Worm (Caenorhabditis elegans) whole organism, L2 larva: Measurements from ENCODE around the gene his-59.

Experiments used
- F13H6.1 ChIP-seq: sonication (generic microtip); optimal IDR thresholded peaks from 2 replicates; lab custom pipeline; 2016; ENCODE audit warnings: missing genetic modification characterization, missing compliant biosample characterization
- R02D3.7 ChIP-seq: fragments of 150-350 bp; optimal IDR thresholded peaks from 2 replicates; lab custom pipeline; 2014; ENCODE audit warnings: missing biosample characterization, missing genetic modification characterization
- alr-1 ChIP-seq: fragments of 150-350 bp; optimal IDR thresholded peaks from 2 replicates; lab custom pipeline; 2014; ENCODE audit warnings: missing biosample characterization, missing genetic modification characterization
- aly-2 ChIP-seq: fragments of 150-350 bp; optimal IDR thresholded peaks from 2 replicates; lab custom pipeline; 2014; ENCODE audit warnings: missing biosample characterization, missing genetic modification characterization
- ama-1 ChIP-seq: fragments of 150-350 bp; optimal IDR thresholded peaks from 2 replicates; lab custom pipeline; 2018; ENCODE audit warnings: inconsistent platforms
- blmp-1 ChIP-seq: sonication (generic microtip); optimal IDR thresholded peaks from 2 replicates; lab custom pipeline; 2017; ENCODE audit warnings: missing genetic modification characterization, mild to moderate bottlenecking, missing compliant biosample characterization, antibody characterized with exemption, moderate library complexity; ENCODE audit not compliant: insufficient read depth
- ceh-16 ChIP-seq: fragments of 150-350 bp; optimal IDR thresholded peaks from 2 replicates; lab custom pipeline; 2014; ENCODE audit warnings: missing biosample characterization, missing genetic modification characterization
- crh-2 ChIP-seq: sonication (generic microtip); optimal IDR thresholded peaks from 2 replicates; lab custom pipeline; 2017; ENCODE audit warnings: missing biosample characterization, missing genetic modification characterization
- dmd-4 ChIP-seq: sonication (generic microtip); optimal IDR thresholded peaks from 2 replicates; lab custom pipeline; 2017; ENCODE audit warnings: missing biosample characterization, missing genetic modification characterization
- egl-27 ChIP-seq: sonication (generic microtip); optimal IDR thresholded peaks from 3 replicates; lab custom pipeline; 2017; ENCODE audit warnings: missing biosample characterization, missing genetic modification reagents, missing genetic modification characterization
- elt-1 ChIP-seq: fragments of 150-350 bp; optimal IDR thresholded peaks from 2 replicates; lab custom pipeline; 2014; ENCODE audit warnings: missing biosample characterization, missing genetic modification characterization
- fos-1 ChIP-seq: fragments of 150-350 bp; optimal IDR thresholded peaks from 2 replicates; lab custom pipeline; 2014; ENCODE audit warnings: missing biosample characterization, missing genetic modification characterization
- gmeb-1 ChIP-seq: fragments of 150-350 bp; optimal IDR thresholded peaks from 2 replicates; lab custom pipeline; 2014; ENCODE audit warnings: missing biosample characterization, missing genetic modification characterization
- lin-11 ChIP-seq: fragments of 150-350 bp; sonication (generic microtip); optimal IDR thresholded peaks from 2 replicates; lab custom pipeline; 2014; ENCODE audit warnings: missing biosample characterization, missing genetic modification characterization, inconsistent platforms, mixed read lengths
- lin-13 ChIP-seq: fragments of 150-350 bp; optimal IDR thresholded peaks from 2 replicates; lab custom pipeline; 2014; ENCODE audit warnings: missing biosample characterization, missing genetic modification reagents, missing genetic modification characterization
- lin-39 ChIP-seq: fragments of 150-350 bp; optimal IDR thresholded peaks from 2 replicates; lab custom pipeline; 2014; ENCODE audit warnings: missing biosample characterization, missing genetic modification reagents, missing genetic modification characterization
- mab-5 ChIP-seq: fragments of 150-350 bp; optimal IDR thresholded peaks from 2 replicates; lab custom pipeline; 2014; ENCODE audit warnings: missing biosample characterization, missing genetic modification characterization
- nhr-10 ChIP-seq: sonication (generic microtip); optimal IDR thresholded peaks from 2 replicates; lab custom pipeline; 2017; ENCODE audit warnings: missing biosample characterization, missing genetic modification characterization
- nhr-11 ChIP-seq: fragments of 150-350 bp; optimal IDR thresholded peaks from 2 replicates; lab custom pipeline; 2014; ENCODE audit warnings: missing biosample characterization, missing genetic modification characterization
- nhr-12 ChIP-seq: fragments of 150-350 bp; optimal IDR thresholded peaks from 2 replicates; lab custom pipeline; 2014; ENCODE audit warnings: missing biosample characterization, missing genetic modification characterization
- nhr-21 ChIP-seq: fragments of 150-350 bp; optimal IDR thresholded peaks from 2 replicates; lab custom pipeline; 2014; ENCODE audit warnings: missing biosample characterization, missing genetic modification characterization
- nhr-23 ChIP-seq: fragments of 150-350 bp; optimal IDR thresholded peaks from 2 replicates; lab custom pipeline; 2014; ENCODE audit warnings: missing biosample characterization, missing genetic modification reagents, missing genetic modification characterization
- nhr-25 ChIP-seq: fragments of 150-350 bp; sonication (generic microtip); optimal IDR thresholded peaks from 3 replicates; lab custom pipeline; 2014; ENCODE audit warnings: missing biosample characterization, missing genetic modification characterization
- nhr-6 ChIP-seq: fragments of 150-350 bp; optimal IDR thresholded peaks from 2 replicates; lab custom pipeline; 2014; ENCODE audit warnings: missing biosample characterization, missing genetic modification characterization
- peb-1 ChIP-seq: fragments of 150-350 bp; optimal IDR thresholded peaks from 2 replicates; lab custom pipeline; 2014; ENCODE audit warnings: missing biosample characterization, missing genetic modification characterization
- skn-1 ChIP-seq: sonication (generic microtip); optimal IDR thresholded peaks from 2 replicates; lab custom pipeline; 2017; ENCODE audit warnings: missing biosample characterization, missing genetic modification characterization
- sma-9 ChIP-seq, 2 experiments: fragments of 150-350 bp in 1 of 2; sonication (generic microtip) in 1 of 2; optimal IDR thresholded peaks; 2 replicates each; lab custom pipeline; 2014 to 2016; ENCODE audit warnings: missing genetic modification characterization in 2 of 2, mild to moderate bottlenecking in 1 of 2, missing biosample characterization in 1 of 2, missing compliant biosample characterization in 1 of 2, missing genetic modification reagents in 1 of 2, moderate library complexity in 1 of 2
- snpc-4 ChIP-seq: fragments of 150-350 bp; optimal IDR thresholded peaks from 2 replicates; lab custom pipeline; 2014; ENCODE audit warnings: missing biosample characterization, missing genetic modification characterization
- unc-39 ChIP-seq: fragments of 150-350 bp; optimal IDR thresholded peaks from 2 replicates; lab custom pipeline; 2014; ENCODE audit warnings: missing biosample characterization, missing genetic modification characterization
- zag-1 ChIP-seq: fragments of 150-350 bp; optimal IDR thresholded peaks from 2 replicates; lab custom pipeline; 2014; ENCODE audit warnings: missing biosample characterization, missing genetic modification characterization
- ztf-1 ChIP-seq: fragments of 200-800 bp; sonication (Bioruptor generic); conservative IDR thresholded peaks from 2 replicates; pipeline ENCODE4 v1.3.6; 2022; ENCODE audit warnings: missing genetic modification characterization, missing compliant biosample characterization
- ztf-11 ChIP-seq: sonication (generic microtip); optimal IDR thresholded peaks from 2 replicates; lab custom pipeline; 2017; ENCODE audit warnings: missing biosample characterization, missing genetic modification characterization
- ztf-4 ChIP-seq: fragments of 150-350 bp; optimal IDR thresholded peaks from 2 replicates; lab custom pipeline; 2014; ENCODE audit warnings: missing biosample characterization, missing genetic modification characterization

Gene his-59

ce11 chrIV:7488457-7488783 is 371 bp downstream of the his-59 start:
- TF ChIP-seq egl-27 (tag; lab: Kevin White, UChicago) (no peak), alr-1 (tag; lab: Kevin White, UChicago) (no peak), dmd-4 (tag; lab: Kevin White, UChicago) (no peak), skn-1 (tag; lab: Kevin White, UChicago) (no peak), crh-2 (tag; lab: Kevin White, UChicago) (no peak), ztf-11 (tag; lab: Kevin White, UChicago) (no peak), snpc-4 (tag; lab: Kevin White, UChicago) (no peak), lin-39 (tag; lab: Kevin White, UChicago) (no peak), nhr-25 (tag; lab: Kevin White, UChicago) (no peak), ceh-16 (tag; lab: Kevin White, UChicago) (no peak), lin-13 (no peak), nhr-21 (tag; lab: Kevin White, UChicago) (no peak), ztf-1 (GFP tag; lab: Robert Waterston, UW) (no peak), nhr-12 (tag; lab: Kevin White, UChicago) (no peak), elt-1 (no peak), gmeb-1 (tag; lab: Kevin White, UChicago) (no peak), blmp-1 (tag; lab: Kevin White, UChicago) (no peak), nhr-23 (tag; lab: Kevin White, UChicago) (no peak)

ce11 chrIV:7491464-7491863 is 3.4 kb downstream of the his-59 start, which contains the start of gene F55G1.1:
F55G1.1 (plus strand) TSS chrIV:7491764.
- no peak for TF ChIP-seq fos-1 (tag; lab: Kevin White, UChicago)

ce11 chrIV:7497205-7497604 is 9.2 kb downstream of the his-59 start:
- TF ChIP-seq fos-1 (tag; lab: Kevin White, UChicago) (peak; percentile 39), sma-9 (GFP tag; optimal IDR thresholded peaks at IDR 0.05; lab: Kevin White, UChicago) (peak; percentile 43), sma-9 (tag; optimal IDR thresholded peaks at IDR 0.05; lab: Kevin White, UChicago) (no peak), snpc-4 (tag; lab: Kevin White, UChicago) (no peak)

ce11 chrIV:7497750-7498149 is 9.7 kb downstream of the his-59 start, which contains the start of gene egas-4:
egas-4 (minus strand) TSS chrIV:7497850.
- TF ChIP-seq lin-11 (tag; lab: Kevin White, UChicago) (no peak), R02D3.7 (tag; lab: Kevin White, UChicago) (no peak), fos-1 (tag; lab: Kevin White, UChicago) (no peak), unc-39 (tag; lab: Kevin White, UChicago) (no peak), ceh-16 (tag; lab: Kevin White, UChicago) (no peak), peb-1 (tag; lab: Kevin White, UChicago) (no peak), mab-5 (tag; lab: Kevin White, UChicago) (no peak), zag-1 (tag; lab: Kevin White, UChicago) (no peak)

ce11 chrIV:7499302-7499701 is 11.3 kb downstream of the his-59 start:
- no peak for TF ChIP-seq ceh-16 (tag; lab: Kevin White, UChicago)
- TF ChIP-seq snpc-4 (tag; lab: Kevin White, UChicago): peak; percentile 67
- TF ChIP-seq nhr-10: no peak

- TF ChIP-seq ceh-16 (tag; lab: Kevin White, UChicago) (no peak), ama-1 (lab: Kevin White, UChicago) (no peak), aly-2 (tag; lab: Kevin White, UChicago) (no peak), alr-1 (tag; lab: Kevin White, UChicago) (no peak), nhr-12 (tag; lab: Kevin White, UChicago) (no peak), F13H6.1 (tag; lab: Kevin White, UChicago) (no peak), fos-1 (tag; lab: Kevin White, UChicago) (no peak), nhr-6 (tag; lab: Kevin White, UChicago) (no peak), zag-1 (tag; lab: Kevin White, UChicago) (no peak), nhr-11 (tag; lab: Kevin White, UChicago) (no peak), ztf-4 (tag; lab: Kevin White, UChicago) (no peak)
- TF ChIP-seq, all 48 proteins: peak for 0
These were observed 12.9 kb downstream of the his-59 start for ce11 chrIV:7500924-7501323.
